Worm (Caenorhabditis elegans): ENCODE data around the gene C17H12.10.

C17H12.10 gene

DNA sequence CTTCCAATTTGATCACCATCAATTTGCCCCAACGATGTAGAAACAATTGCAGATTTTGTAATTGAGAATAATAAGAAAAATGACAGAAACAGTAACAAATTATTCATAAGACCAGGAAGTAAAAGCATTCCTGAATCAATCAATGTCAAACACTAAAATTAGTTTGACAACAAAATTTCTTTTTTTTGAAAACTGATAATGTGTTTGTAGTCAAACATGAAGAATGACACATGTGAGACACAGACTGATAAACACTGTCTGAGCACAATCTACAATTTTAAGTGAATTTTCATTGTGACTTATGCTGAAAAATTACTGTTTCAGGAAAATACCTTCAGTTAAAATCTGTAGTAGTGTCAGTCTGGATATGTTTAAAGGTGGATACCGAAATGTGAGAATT is 4.5 kb upstream of the C17H12.10 start, which contains the start of the genes cest-4 and C17H12.11:
Gene cest-4, minus strand, starts transcription at position 206 of the 400 bp plus-strand sequence.
Gene C17H12.11, plus strand, starts transcription at position 256 of the 400 bp plus-strand sequence.
- TF ChIP-seq elt-3 (tag; optimal IDR thresholded peaks at IDR 0.05) (no peak), sma-9 (GFP tag; optimal IDR thresholded peaks at IDR 0.05) (peak; percentile 43), sma-9 (tag; optimal IDR thresholded peaks at IDR 0.05) (no peak), ama-1 (optimal IDR thresholded peaks at IDR 0.05) (no peak), ZK546.5 (tag; optimal IDR thresholded peaks at IDR 0.05) (no peak), skn-1 (tag; optimal IDR thresholded peaks at IDR 0.05) (peak; percentile 34), nhr-6 (tag; optimal IDR thresholded peaks at IDR 0.05) (no peak), zag-1 (tag; optimal IDR thresholded peaks at IDR 0.05) (no peak), fos-1 (tag; optimal IDR thresholded peaks at IDR 0.05) (peak; percentile 95)

ce11 chrIV:6803294-6803693 is 3.3 kb upstream of the C17H12.10 start:
- TF ChIP-seq mab-5 (tag; optimal IDR thresholded peaks at IDR 0.05) (no peak), sma-9 (GFP tag; optimal IDR thresholded peaks at IDR 0.05) (no peak), sma-9 (tag; optimal IDR thresholded peaks at IDR 0.05) (no peak), nhr-25 (tag; optimal IDR thresholded peaks at IDR 0.05) (no peak), fos-1 (tag; optimal IDR thresholded peaks at IDR 0.05) (no peak), crh-2 (tag; optimal IDR thresholded peaks at IDR 0.05) (no peak), nhr-23 (tag; optimal IDR thresholded peaks at IDR 0.05) (no peak), egl-27 (tag; optimal IDR thresholded peaks at IDR 0.05) (no peak), nhr-11 (tag; optimal IDR thresholded peaks at IDR 0.05) (no peak), ZK546.5 (tag; optimal IDR thresholded peaks at IDR 0.05) (no peak), R02D3.7 (tag; optimal IDR thresholded peaks at IDR 0.05) (no peak), nhr-6 (tag; optimal IDR thresholded peaks at IDR 0.05) (no peak), ceh-16 (tag; optimal IDR thresholded peaks at IDR 0.05) (no peak), lin-13 (GFP tag; optimal IDR thresholded peaks at IDR 0.05) (no peak), lsy-2 (tag; optimal IDR thresholded peaks at IDR 0.05) (no peak), lin-39 (tag; optimal IDR thresholded peaks at IDR 0.05) (no peak), snpc-4 (tag; optimal IDR thresholded peaks at IDR 0.05) (no peak), dmd-4 (tag; optimal IDR thresholded peaks at IDR 0.05) (no peak), nhr-12 (tag; optimal IDR thresholded peaks at IDR 0.05) (no peak), nhr-10 (tag; optimal IDR thresholded peaks at IDR 0.05) (no peak), gmeb-1 (tag; optimal IDR thresholded peaks at IDR 0.05) (no peak)

- TF ChIP-seq crh-2 (tag; optimal IDR thresholded peaks at IDR 0.05) (no peak), nhr-25 (tag; optimal IDR thresholded peaks at IDR 0.05) (no peak), fos-1 (tag; optimal IDR thresholded peaks at IDR 0.05) (peak; percentile 18), sma-9 (GFP tag; optimal IDR thresholded peaks at IDR 0.05) (peak; percentile 21), sma-9 (tag; optimal IDR thresholded peaks at IDR 0.05) (no peak), mbf-1 (tag; optimal IDR thresholded peaks at IDR 0.05) (no peak), mab-5 (tag; optimal IDR thresholded peaks at IDR 0.05) (peak; percentile 2)
Measured at ce11 chrIV:6803805-6804344, 2.7 kb upstream of the C17H12.10 start.

DNA sequence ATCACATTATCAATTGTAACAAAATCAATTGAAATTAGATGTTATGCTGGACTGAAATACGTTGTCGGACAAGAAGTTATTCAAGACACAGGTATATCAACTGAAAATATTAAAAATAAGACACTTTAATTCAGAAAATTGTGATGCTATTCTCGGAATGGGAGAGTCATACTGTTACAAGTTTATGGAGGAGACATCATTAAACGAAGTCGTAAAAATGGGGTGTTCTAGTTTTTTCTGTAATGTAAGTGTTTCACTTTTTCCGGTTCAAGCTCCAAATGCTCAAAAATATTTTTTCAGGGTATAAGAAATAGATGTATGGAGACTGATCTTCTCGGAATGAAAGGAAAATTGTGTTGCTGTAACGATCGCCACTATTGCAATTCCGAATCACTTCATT is 1.8 kb upstream of the C17H12.10 start, which contains the start of gene C17H12.37:
Gene C17H12.37, plus strand, starts transcription at position 301 of the 400 bp plus-strand sequence.
- TF ChIP-seq mbf-1 (tag; optimal IDR thresholded peaks at IDR 0.05) = no peak
- no peak for TF ChIP-seq F13H6.1 (tag; optimal IDR thresholded peaks at IDR 0.05)
- TF ChIP-seq nhr-25 (tag; optimal IDR thresholded peaks at IDR 0.05) = no peak
- TF ChIP-seq Y55F3AM.14 (GFP tag; optimal IDR thresholded peaks at IDR 0.05) = no peak
- no peak for TF ChIP-seq aly-2 (tag; optimal IDR thresholded peaks at IDR 0.05)
- TF ChIP-seq ztf-11 (tag; optimal IDR thresholded peaks at IDR 0.05) = no peak
- TF ChIP-seq nhr-77 (tag; optimal IDR thresholded peaks at IDR 0.05) = no peak
- TF ChIP-seq elt-1 (tag; optimal IDR thresholded peaks at IDR 0.05) = no peak
- TF ChIP-seq peb-1 (tag; optimal IDR thresholded peaks at IDR 0.05) = no peak
- TF ChIP-seq elt-3 (tag; optimal IDR thresholded peaks at IDR 0.05) = no peak
- TF ChIP-seq alr-1 (tag; optimal IDR thresholded peaks at IDR 0.05) = no peak
- TF ChIP-seq unc-62 (GFP tag; optimal IDR thresholded peaks at IDR 0.05) = no peak
- TF ChIP-seq blmp-1 (tag; optimal IDR thresholded peaks at IDR 0.05; ENCODE audit: insufficient read depth) = no peak

DNA sequence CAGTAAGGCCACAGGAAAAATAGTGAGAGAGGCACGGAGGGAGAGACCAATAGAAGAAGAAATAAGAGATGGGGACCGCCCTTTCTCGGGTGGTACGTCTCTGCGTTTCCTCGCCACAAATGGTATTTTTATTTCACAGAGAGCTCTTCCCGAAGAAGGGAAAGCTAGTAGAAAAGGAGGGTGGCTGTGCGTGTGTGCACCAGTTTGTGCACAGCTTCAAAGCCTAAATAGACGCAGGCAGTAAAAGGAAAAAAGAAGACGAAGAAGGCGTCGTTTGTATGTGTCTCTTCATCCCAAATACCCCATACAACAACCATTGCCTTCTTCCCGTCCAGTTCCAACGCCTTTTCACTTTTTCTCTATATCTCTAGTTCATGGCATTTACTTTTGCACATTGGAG is 3.2 kb downstream of the C17H12.10 start:
- no peak for TF ChIP-seq ztf-1 (GFP tag; conservative IDR thresholded peaks at IDR 0.05)
- TF ChIP-seq elt-3 (tag; optimal IDR thresholded peaks at IDR 0.05) = no peak
- no peak for TF ChIP-seq ztf-4 (tag; optimal IDR thresholded peaks at IDR 0.05)
- TF ChIP-seq sem-4 (tag; optimal IDR thresholded peaks at IDR 0.05) = peak; percentile 19
- peak; percentile 78 for TF ChIP-seq zag-1 (tag; optimal IDR thresholded peaks at IDR 0.05)
- no peak for TF ChIP-seq ztf-11 (tag; optimal IDR thresholded peaks at IDR 0.05)
- no peak for TF ChIP-seq ama-1 (optimal IDR thresholded peaks at IDR 0.05)
- TF ChIP-seq unc-39 (tag; optimal IDR thresholded peaks at IDR 0.05) = no peak
- TF ChIP-seq lin-11 (tag; optimal IDR thresholded peaks at IDR 0.05) = peak; percentile 27
- TF ChIP-seq aly-2 (tag; optimal IDR thresholded peaks at IDR 0.05) = no peak
- TF ChIP-seq alr-1 (tag; optimal IDR thresholded peaks at IDR 0.05) = no peak
- no peak for TF ChIP-seq gmeb-1 (tag; optimal IDR thresholded peaks at IDR 0.05)
- TF ChIP-seq unc-55 (GFP tag; optimal IDR thresholded peaks at IDR 0.05) = peak; percentile 91
- TF ChIP-seq nhr-10 (tag; optimal IDR thresholded peaks at IDR 0.05) = no peak
- TF ChIP-seq ZK546.5 (tag; optimal IDR thresholded peaks at IDR 0.05) = no peak
- TF ChIP-seq unc-62 (GFP tag; optimal IDR thresholded peaks at IDR 0.05) = no peak
- TF ChIP-seq egl-27 (tag; optimal IDR thresholded peaks at IDR 0.05) = no peak
- TF ChIP-seq mab-5 (tag; optimal IDR thresholded peaks at IDR 0.05) = peak; percentile 14
- TF ChIP-seq peb-1 (tag; optimal IDR thresholded peaks at IDR 0.05) = no peak
- TF ChIP-seq crh-2 (tag; optimal IDR thresholded peaks at IDR 0.05) = peak; percentile 68
- TF ChIP-seq lin-13 (GFP tag; optimal IDR thresholded peaks at IDR 0.05) = peak; percentile 53
- TF ChIP-seq nhr-25 (tag; optimal IDR thresholded peaks at IDR 0.05) = no peak
- TF ChIP-seq dmd-4 (tag; optimal IDR thresholded peaks at IDR 0.05) = no peak
- no peak for TF ChIP-seq ceh-16 (tag; optimal IDR thresholded peaks at IDR 0.05)
- no peak for TF ChIP-seq nhr-77 (tag; optimal IDR thresholded peaks at IDR 0.05)
- TF ChIP-seq skn-1 (tag; optimal IDR thresholded peaks at IDR 0.05) = no peak
